Worm (Caenorhabditis elegans) whole organism, L1 larva: ENCODE measurements around the gene F42A10.9.

Experiments
- C04F5.9 ChIP-seq: sonication (generic microtip); optimal IDR thresholded peaks from 2 replicates; lab custom pipeline; 2016; ENCODE audit warnings: missing genetic modification characterization, missing compliant biosample characterization
- F16B12.6 ChIP-seq: fragments of 150-350 bp; optimal IDR thresholded peaks from 2 replicates; lab custom pipeline; 2014; ENCODE audit warnings: missing biosample characterization, missing genetic modification characterization
- blmp-1 ChIP-seq: fragments of 150-350 bp; optimal IDR thresholded peaks from 2 replicates; lab custom pipeline; 2014; ENCODE audit warnings: missing biosample characterization, missing genetic modification characterization
- efl-3 ChIP-seq: fragments of 200-800 bp; sonication (Bioruptor generic); optimal IDR thresholded peaks from 2 replicates; lab custom pipeline; 2018; ENCODE audit warnings: mild to moderate bottlenecking, missing genetic modification characterization, missing compliant biosample characterization
- egl-27 ChIP-seq, 2 experiments: fragments of 150-350 bp in 1 of 2; sonication (generic microtip); optimal IDR thresholded peaks; 3 replicates each; lab custom pipeline; 2017 to 2018; ENCODE audit warnings: missing biosample characterization in 2 of 2, missing genetic modification characterization in 2 of 2, missing genetic modification reagents in 2 of 2
- ets-5 ChIP-seq: fragments of 200-800 bp; sonication (Bioruptor generic); IDR thresholded peaks from 2 replicates; pipeline ENCODE4 v1.3.6; 2022; ENCODE audit warnings: missing genetic modification characterization, missing compliant biosample characterization
- irx-1 ChIP-seq: sonication (generic microtip); optimal IDR thresholded peaks from 2 replicates; lab custom pipeline; 2016; ENCODE audit warnings: missing genetic modification characterization, missing compliant biosample characterization
- lir-3 ChIP-seq: sonication (generic microtip); optimal IDR thresholded peaks from 2 replicates; lab custom pipeline; 2016; ENCODE audit warnings: mild to moderate bottlenecking, missing genetic modification characterization, moderate library complexity, missing compliant biosample characterization; ENCODE audit not compliant: poor library complexity
- lsy-2 ChIP-seq, 2 experiments: fragments of 150-350 bp; optimal IDR thresholded peaks; 2 replicates each; lab custom pipeline; 2014; ENCODE audit warnings: missing biosample characterization in 2 of 2, missing genetic modification characterization in 2 of 2
- mab-9 ChIP-seq: fragments of 200-800 bp; sonication (Bioruptor generic); IDR thresholded peaks from 2 replicates; pipeline ENCODE4 v1.3.6; 2022; ENCODE audit warnings: missing genetic modification reagents, missing genetic modification characterization, missing compliant biosample characterization
- nhr-84 ChIP-seq: sonication (generic microtip); optimal IDR thresholded peaks from 2 replicates; lab custom pipeline; 2017; ENCODE audit warnings: missing biosample characterization, missing genetic modification characterization
- nhr-90 ChIP-seq: sonication (generic microtip); optimal IDR thresholded peaks from 2 replicates; lab custom pipeline; 2016; ENCODE audit warnings: mild to moderate bottlenecking, missing genetic modification characterization, missing compliant biosample characterization; ENCODE audit not compliant: poor library complexity

DNA sequence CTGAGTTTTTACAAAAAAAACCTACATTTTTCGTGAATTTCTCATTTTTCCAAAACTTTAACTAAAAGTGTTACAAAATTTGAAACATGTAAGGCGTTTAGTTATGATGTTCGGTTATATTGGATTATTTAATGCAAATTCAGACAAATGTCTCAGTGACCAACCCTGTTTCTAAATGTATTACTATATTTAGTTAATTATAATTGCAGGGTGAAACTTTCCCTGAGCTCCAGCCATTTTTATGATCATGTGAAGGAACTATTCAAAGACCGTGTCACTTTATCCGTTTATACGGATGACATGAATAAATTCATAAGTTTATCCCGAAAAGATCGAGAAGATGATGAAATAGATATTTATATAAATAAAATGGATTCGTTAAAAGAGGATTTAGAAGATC, 26.4 kb downstream of the F42A10.9 start, which contains the start of gene C23G10.5:
- TF ChIP-seq efl-3 (GFP tag; lab: Kevin White, UChicago): no peak
- TF ChIP-seq irx-1: no peak
- no peak for TF ChIP-seq ets-5 (GFP tag; lab: Robert Waterston, UW)
- TF ChIP-seq F16B12.6 (tag; lab: Kevin White, UChicago): no peak
- TF ChIP-seq lir-3: no peak
- TF ChIP-seq lsy-2 (tag; optimal IDR thresholded peaks at IDR 0.05; lab: Kevin White, UChicago): no peak
- no peak for TF ChIP-seq C04F5.9
- TF ChIP-seq nhr-90 (tag; lab: Kevin White, UChicago): no peak
- TF ChIP-seq egl-27 (tag; optimal IDR thresholded peaks at IDR 0.05; lab: Kevin White, UChicago): no peak
- no peak for TF ChIP-seq mab-9 (GFP tag; lab: Robert Waterston, UW)
- TF ChIP-seq blmp-1 (tag; lab: Kevin White, UChicago): no peak
- TF ChIP-seq nhr-84 (tag; lab: Kevin White, UChicago): no peak
